Worm (Caenorhabditis elegans) whole organism, young adult: Measurements from ENCODE around the gene kin-19.

Experiments used
- hrde-1 ChIP-seq: sonication (generic microtip); optimal IDR thresholded peaks from 2 replicates; lab custom pipeline; 2016; ENCODE audit warnings: missing genetic modification characterization, mild to moderate bottlenecking, missing compliant biosample characterization, moderate library complexity, missing genotype, missing genetic modification reagents, borderline replicate concordance
- snpc-4 ChIP-seq, 5 experiments: fragments of 150-350 bp in 1 of 5; sonication (generic microtip) in 4 of 5; optimal IDR thresholded peaks; 2 replicates each; lab custom pipeline; 2014 to 2018; ENCODE audit warnings: missing genetic modification characterization in 5 of 5, missing biosample characterization in 3 of 5, antibody characterized with exemption in 2 of 5, mild to moderate bottlenecking in 2 of 5, missing compliant biosample characterization in 2 of 5, missing genotype in 2 of 5, moderate library complexity in 2 of 5, missing genetic modification reagents in 1 of 5
- tbx-9 ChIP-seq: sonication (generic microtip); optimal IDR thresholded peaks from 2 replicates; lab custom pipeline; 2016; ENCODE audit warnings: borderline replicate concordance, missing genetic modification characterization, inconsistent platforms, missing compliant biosample characterization

DNA sequence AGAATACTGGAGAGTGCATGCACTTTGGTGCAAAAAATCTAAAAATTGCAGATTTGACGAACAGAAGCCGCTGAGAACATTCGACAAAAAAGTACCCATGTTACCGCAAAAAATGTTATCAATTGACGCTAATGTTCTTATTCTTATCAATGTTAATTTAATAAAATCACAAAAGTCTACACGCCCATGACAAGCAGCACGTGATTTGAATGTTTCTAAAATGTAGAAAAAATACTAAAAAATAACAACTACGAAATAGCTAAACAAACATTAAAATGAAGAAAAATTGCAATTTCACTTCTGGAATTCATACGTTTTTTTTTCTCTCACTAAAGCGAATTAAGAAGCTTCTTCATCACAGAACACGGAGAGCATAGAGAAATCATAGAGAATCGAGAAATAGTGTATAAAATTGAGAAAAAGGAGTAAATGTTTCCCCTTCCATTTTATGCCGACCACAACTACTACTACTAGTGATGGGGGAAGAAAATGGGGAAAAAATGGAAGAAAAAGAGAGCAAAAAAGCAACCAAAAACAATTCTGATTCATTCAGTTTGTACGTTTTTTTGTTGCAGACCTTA, 2.0 kb upstream of the kin-19 start:
- TF ChIP-seq snpc-4 (GFP tag; optimal IDR thresholded peaks at IDR 0.05; lab: Kevin White, UChicago) (no peak), snpc-4 (tag; optimal IDR thresholded peaks at IDR 0.05; lab: Kevin White, UChicago) (no peak), tbx-9 (tag; lab: Kevin White, UChicago) (no peak), hrde-1 (tag; lab: Kevin White, UChicago) (no peak)
